Fruit fly (Drosophila melanogaster) whole organism, prepupa: Measurements from ENCODE around the gene CG10510.

Source experiments
- Blimp-1 ChIP-seq: fragments of 200-800 bp; sonication (Bioruptor generic); optimal IDR thresholded peaks from 3 replicates; lab custom pipeline; 2017; ENCODE audit warnings: missing biosample characterization, missing genetic modification characterization, mild to moderate bottlenecking, moderate library complexity, missing genetic modification reagents
- CG11294 ChIP-seq: fragments of 200-800 bp; sonication (Bioruptor generic); IDR thresholded peaks from 2 replicates; pipeline ENCODE4 v1.3.6; 2022; ENCODE audit warnings: missing biosample characterization, missing genetic modification characterization
- CG11762 ChIP-seq: fragments of 200-800 bp; sonication (Bioruptor generic); optimal IDR thresholded peaks from 3 replicates; lab custom pipeline; 2016; ENCODE audit warnings: missing biosample characterization, missing genetic modification characterization; ENCODE audit not compliant: insufficient read depth
- CG15336 ChIP-seq: fragments of 200-800 bp; sonication (Bioruptor generic); IDR thresholded peaks from 2 replicates; pipeline ENCODE4 v1.3.6; 2022; ENCODE audit warnings: missing biosample characterization, missing genetic modification characterization
- CG1621 ChIP-seq: fragments of 200-800 bp; sonication (Bioruptor generic); optimal IDR thresholded peaks from 3 replicates; lab custom pipeline; 2018; ENCODE audit warnings: missing biosample characterization, mild to moderate bottlenecking, missing genetic modification characterization
- CG31627 ChIP-seq: fragments of 200-800 bp; sonication (Bioruptor generic); optimal IDR thresholded peaks from 3 replicates; lab custom pipeline; 2016; ENCODE audit warnings: missing biosample characterization, missing genetic modification characterization
- CG34406 ChIP-seq: fragments of 200-800 bp; sonication (Bioruptor generic); optimal IDR thresholded peaks from 3 replicates; lab custom pipeline; 2016; ENCODE audit warnings: missing biosample characterization, missing genetic modification characterization
- CG4318 ChIP-seq: fragments of 200-800 bp; sonication (Bioruptor generic); optimal IDR thresholded peaks from 3 replicates; lab custom pipeline; 2017; ENCODE audit warnings: missing biosample characterization, mild to moderate bottlenecking, missing genetic modification characterization
- CG6163 ChIP-seq: fragments of 200-800 bp; sonication (Bioruptor generic); IDR thresholded peaks from 3 replicates; pipeline ENCODE4 v1.3.6; 2022; ENCODE audit warnings: missing biosample characterization, missing genetic modification characterization
- CG6276 ChIP-seq: fragments of 200-800 bp; sonication (Bioruptor generic); optimal IDR thresholded peaks from 2 replicates; lab custom pipeline; 2017; ENCODE audit warnings: missing biosample characterization, mild to moderate bottlenecking, missing genetic modification characterization
- CG6854 ChIP-seq: fragments of 200-800 bp; sonication (Bioruptor generic); optimal IDR thresholded peaks from 2 replicates; lab custom pipeline; 2017; ENCODE audit warnings: missing biosample characterization, mild to moderate bottlenecking, missing genetic modification characterization
- CG9139 ChIP-seq: fragments of 200-800 bp; sonication (Bioruptor generic); optimal IDR thresholded peaks from 3 replicates; lab custom pipeline; 2017; ENCODE audit warnings: missing biosample characterization, mild to moderate bottlenecking, missing genetic modification characterization
- Eip75B ChIP-seq: fragments of 200-800 bp; sonication (Bioruptor generic); optimal IDR thresholded peaks from 3 replicates; lab custom pipeline; 2016; ENCODE audit warnings: missing biosample characterization, missing genetic modification characterization
- Eip78C ChIP-seq: fragments of 200-800 bp; sonication (Bioruptor generic); peaks from one replicate; lab custom pipeline; 2016; ENCODE audit warnings: missing biosample characterization, missing genetic modification characterization
- Ets21C ChIP-seq: fragments of 200-800 bp; sonication (Bioruptor generic); optimal IDR thresholded peaks from 3 replicates; lab custom pipeline; 2016; ENCODE audit warnings: missing biosample characterization, missing genetic modification characterization
- Gug ChIP-seq: fragments of 200-800 bp; sonication (Bioruptor generic); IDR thresholded peaks from 2 replicates; pipeline ENCODE4 v1.3.6; 2022; ENCODE audit warnings: missing biosample characterization, missing genetic modification characterization
- Hr39 ChIP-seq: fragments of 200-800 bp; sonication (Bioruptor generic); optimal IDR thresholded peaks from 2 replicates; lab custom pipeline; 2016; ENCODE audit warnings: missing biosample characterization, missing genetic modification characterization
- Hr4 ChIP-seq: fragments of 200-800 bp; sonication (Bioruptor generic); optimal IDR thresholded peaks from 3 replicates; lab custom pipeline; 2016; ENCODE audit warnings: missing biosample characterization, missing genetic modification characterization
- Lpt ChIP-seq: fragments of 200-800 bp; sonication (Bioruptor generic); optimal IDR thresholded peaks from 3 replicates; lab custom pipeline; 2016; ENCODE audit warnings: missing biosample characterization, missing genetic modification characterization
- Met ChIP-seq: fragments of 200-800 bp; sonication (Bioruptor generic); optimal IDR thresholded peaks from 3 replicates; lab custom pipeline; 2016; ENCODE audit warnings: missing biosample characterization, missing genetic modification characterization
- OdsH ChIP-seq: fragments of 200-800 bp; sonication (Bioruptor generic); optimal IDR thresholded peaks from 3 replicates; lab custom pipeline; 2016; ENCODE audit warnings: missing biosample characterization, missing genetic modification characterization
- Smox ChIP-seq: fragments of 200-800 bp; sonication (Bioruptor generic); optimal IDR thresholded peaks from 3 replicates; lab custom pipeline; 2016; ENCODE audit warnings: missing biosample characterization, missing genetic modification characterization
- Sox102F ChIP-seq: fragments of 200-800 bp; sonication (Bioruptor generic); optimal IDR thresholded peaks from 2 replicates; lab custom pipeline; 2016; ENCODE audit warnings: missing biosample characterization, mild to moderate bottlenecking, missing genetic modification characterization
- Sox14 ChIP-seq: fragments of 200-800 bp; sonication (Bioruptor generic); optimal IDR thresholded peaks from 3 replicates; lab custom pipeline; 2016; ENCODE audit warnings: missing biosample characterization, missing genetic modification characterization
- Sox15 ChIP-seq: fragments of 200-800 bp; sonication (Bioruptor generic); optimal IDR thresholded peaks from 3 replicates; lab custom pipeline; 2016; ENCODE audit warnings: missing biosample characterization, missing genetic modification characterization
- acj6 ChIP-seq: fragments of 200-800 bp; sonication (Bioruptor generic); optimal IDR thresholded peaks from 3 replicates; lab custom pipeline; 2016; ENCODE audit warnings: missing biosample characterization, missing genetic modification characterization
- cyc ChIP-seq: fragments of 200-800 bp; sonication (Bioruptor generic); optimal IDR thresholded peaks from 3 replicates; lab custom pipeline; 2016; ENCODE audit warnings: missing biosample characterization, missing genetic modification characterization
- eg ChIP-seq: fragments of 200-800 bp; sonication (Bioruptor generic); IDR thresholded peaks from 3 replicates; pipeline ENCODE4 v1.3.6; 2022; ENCODE audit warnings: missing biosample characterization, missing genetic modification characterization
- esn ChIP-seq: fragments of 200-800 bp; sonication (Bioruptor generic); optimal IDR thresholded peaks from 2 replicates; lab custom pipeline; 2016; ENCODE audit warnings: missing biosample characterization, mild to moderate bottlenecking, missing genetic modification characterization, moderate library complexity
- fd85E ChIP-seq: fragments of 200-800 bp; sonication (Bioruptor generic); optimal IDR thresholded peaks from 3 replicates; lab custom pipeline; 2016; ENCODE audit warnings: missing biosample characterization, missing genetic modification characterization
- fkh ChIP-seq: fragments of 200-800 bp; sonication (Bioruptor generic); optimal IDR thresholded peaks from 3 replicates; lab custom pipeline; 2017; ENCODE audit warnings: missing biosample characterization, mild to moderate bottlenecking, missing genetic modification characterization, moderate library complexity
- lz ChIP-seq: fragments of 200-800 bp; sonication (Bioruptor generic); optimal IDR thresholded peaks from 3 replicates; lab custom pipeline; 2016; ENCODE audit warnings: missing biosample characterization, missing genetic modification characterization
- net ChIP-seq: fragments of 200-800 bp; sonication (Bioruptor generic); optimal IDR thresholded peaks from 3 replicates; lab custom pipeline; 2016; ENCODE audit warnings: missing biosample characterization, missing genetic modification characterization
- spab ChIP-seq: fragments of 200-800 bp; sonication (Bioruptor generic); optimal IDR thresholded peaks from 2 replicates; lab custom pipeline; 2017; ENCODE audit warnings: missing biosample characterization, mild to moderate bottlenecking, missing genetic modification characterization, missing genetic modification reagents
- ss ChIP-seq, 2 experiments: fragments of 200-800 bp; sonication (Bioruptor generic); optimal IDR thresholded peaks; 2 replicates in 1 of 2; 3 replicates in 1 of 2; lab custom pipeline; 2017 to 2018; ENCODE audit warnings: mild to moderate bottlenecking in 2 of 2, missing biosample characterization in 2 of 2, missing genetic modification characterization in 2 of 2, moderate library complexity in 1 of 2
- svp ChIP-seq: fragments of 200-800 bp; sonication (Bioruptor generic); peaks from one replicate; lab custom pipeline; 2016; ENCODE audit warnings: missing biosample characterization, missing genetic modification characterization
- topi ChIP-seq: fragments of 200-800 bp; sonication (Bioruptor generic); optimal IDR thresholded peaks from 3 replicates; lab custom pipeline; 2016; ENCODE audit warnings: missing biosample characterization, missing genetic modification characterization
- vri ChIP-seq: fragments of 200-800 bp; sonication (Bioruptor generic); optimal IDR thresholded peaks from 3 replicates; lab custom pipeline; 2016; ENCODE audit warnings: missing biosample characterization, mild to moderate bottlenecking, missing genetic modification characterization

The CG10510 gene

DNA sequence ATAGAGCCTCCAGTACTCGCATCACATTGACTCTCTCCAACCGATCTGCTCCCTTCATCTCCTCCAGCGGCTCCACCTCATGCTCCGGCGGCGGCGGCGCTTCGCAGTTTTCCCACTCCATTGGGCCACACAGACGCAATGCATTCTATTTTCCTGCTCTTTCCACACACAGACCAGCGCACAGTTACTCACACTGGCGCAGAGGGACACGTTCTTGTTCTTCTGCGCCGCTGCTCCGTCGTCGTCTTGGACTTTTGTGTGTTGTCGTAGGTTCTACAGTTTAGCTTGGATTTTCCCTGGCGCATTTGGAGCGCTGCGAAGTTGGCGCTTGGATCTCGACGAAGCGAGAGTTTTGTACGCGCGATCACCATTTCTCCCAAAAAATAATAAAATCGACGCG, 16.4 kb upstream of the CG10510 start, which contains the start of gene Eip78C:
Eip78C (plus strand) TSS at position 301 of the 400 bp plus-strand sequence.
- TF ChIP-seq Eip78C (GFP tag; lab: Kevin White, UChicago), result peak; percentile 30
- TF ChIP-seq CG6163 (GFP tag; lab: Robert Waterston, UW), result 0 out of 3 replicates have a peak, but pooled peaks have one; percentile 12
- no peak for TF ChIP-seq spab (GFP tag; lab: Kevin White, UChicago)
- peak; percentile 17 for TF ChIP-seq CG6276 (GFP tag; lab: Kevin White, UChicago)
- TF ChIP-seq CG1621 (tag; lab: Kevin White, UChicago), result no peak
- no peak for TF ChIP-seq OdsH (GFP tag; lab: Kevin White, UChicago)
- peak; percentile 34; the same call in 1 of the 2 replicates for TF ChIP-seq Gug

DNA sequence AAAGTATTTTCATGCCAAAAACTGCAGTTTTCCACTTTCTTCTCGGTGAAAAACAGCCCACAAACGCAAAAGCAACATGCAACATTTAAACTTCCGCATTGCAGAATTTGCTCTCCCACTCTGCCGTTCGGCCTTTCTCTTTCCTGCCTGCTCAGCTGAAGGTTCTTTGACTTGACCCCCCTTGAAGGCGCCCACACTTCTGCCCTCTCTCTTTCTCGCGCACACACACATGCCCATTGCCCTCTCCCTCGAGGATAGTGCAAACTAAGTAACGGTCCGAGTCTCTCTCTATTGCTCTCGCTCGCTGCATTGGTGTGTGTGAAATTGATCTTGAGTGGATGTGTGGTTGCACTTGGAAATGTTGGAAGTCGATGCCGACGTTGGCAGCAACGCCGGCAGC, 15.8 kb upstream of the CG10510 start:
- TF ChIP-seq Eip78C (GFP tag; lab: Kevin White, UChicago), result peak; percentile 62
- peak; percentile 9 for TF ChIP-seq Lpt (GFP tag; lab: Kevin White, UChicago)
- TF ChIP-seq CG6163 (GFP tag; lab: Robert Waterston, UW), result 0 out of 3 replicates have a peak, but pooled peaks have one; percentile 27
- TF ChIP-seq cyc (GFP tag; lab: Kevin White, UChicago), result no peak

DNA sequence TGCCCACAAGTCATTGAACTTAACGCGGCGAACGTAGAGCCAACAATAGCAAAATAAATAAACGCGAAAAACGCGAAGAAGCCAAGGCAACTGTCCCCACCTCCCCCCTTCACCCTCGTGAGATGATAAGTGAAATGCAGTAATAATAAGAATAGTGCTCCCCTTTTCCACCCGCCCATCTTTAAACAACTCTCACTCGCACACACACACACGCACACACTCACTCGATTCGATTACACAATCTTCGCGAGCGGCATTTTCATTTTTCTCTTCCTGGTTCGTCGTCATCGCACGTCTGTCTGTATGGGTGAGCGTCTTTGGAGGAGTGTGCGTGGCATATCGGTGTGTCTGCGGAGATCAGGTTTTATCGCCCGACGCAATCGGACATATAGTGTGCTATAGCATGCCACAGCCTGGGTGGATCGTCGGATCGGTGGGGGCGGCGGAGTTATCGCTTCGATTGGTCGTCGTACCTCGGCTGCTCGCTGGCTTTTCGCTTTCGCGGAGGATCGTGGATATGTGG, 14.9 kb upstream of the CG10510 start:
- TF ChIP-seq Ets21C (no peak), Hr39 (peak; percentile 45), Met (GFP tag; lab: Kevin White, UChicago) (peak; percentile 47), cyc (GFP tag; lab: Kevin White, UChicago) (peak; percentile 44), fkh (GFP tag; lab: Kevin White, UChicago) (no peak), esn (peak; percentile 38), CG6854 (peak; percentile 83), ss (GFP tag; optimal IDR thresholded peaks at IDR 0.05; lab: Kevin White, UChicago) (peak; percentile 28 to 42), CG6163 (GFP tag; lab: Robert Waterston, UW) (peak; percentile 27; the same call in 2 of the 3 replicates), Lpt (GFP tag; lab: Kevin White, UChicago) (peak; percentile 79), Sox102F (GFP tag; lab: Kevin White, UChicago) (peak; percentile 31), svp (GFP tag; lab: Kevin White, UChicago) (peak; percentile 95), CG9139 (GFP tag; lab: Kevin White, UChicago) (no peak), fd85E (peak; percentile 5), eg (GFP tag; lab: Robert Waterston, UW) (no peak), Blimp-1 (GFP tag; lab: Kevin White, UChicago) (peak; percentile 90), acj6 (GFP tag; lab: Kevin White, UChicago) (no peak), topi (GFP tag; lab: Kevin White, UChicago) (peak; percentile 36), Sox14 (peak; percentile 21), Eip75B (GFP tag; lab: Kevin White, UChicago) (peak; percentile 56), CG11762 (no peak), CG11294 (GFP tag; lab: Robert Waterston, UW) (no peak), Sox15 (no peak), CG31627 (GFP tag; lab: Kevin White, UChicago) (peak; percentile 33), CG4318 (GFP tag; lab: Kevin White, UChicago) (no peak), Hr4 (no peak), net (GFP tag; lab: Kevin White, UChicago) (no peak), CG1621 (tag; lab: Kevin White, UChicago) (peak; percentile 22), Eip78C (GFP tag; lab: Kevin White, UChicago) (peak; percentile 89), CG34406 (GFP tag; lab: Kevin White, UChicago) (peak; percentile 17), vri (GFP tag; lab: Kevin White, UChicago) (peak; percentile 88), Smox (GFP tag; lab: Kevin White, UChicago) (peak; percentile 27), lz (GFP tag; lab: Kevin White, UChicago) (peak; percentile 33), CG15336 (GFP tag; lab: Robert Waterston, UW) (peak; percentile 21; the same call in 1 of the 2 replicates)
